Worm (Caenorhabditis elegans) whole organism, late embryonic: ENCODE data around the gene srab-20.
"Not testable (repeated sequence)": the region's sequence is repeated elsewhere in the genome, so short reads cannot be mapped to it uniquely, and the experiment has no call there.

Experiments
- C08G9.2 ChIP-seq: sonication (generic microtip); optimal IDR thresholded peaks from 2 replicates; lab custom pipeline; 2016; ENCODE audit warnings: mild to moderate bottlenecking, missing genetic modification characterization, moderate library complexity, missing compliant biosample characterization
- C38D4.7 ChIP-seq: fragments of 200-800 bp; sonication (Bioruptor generic); optimal IDR thresholded peaks from 2 replicates; lab custom pipeline; 2018; ENCODE audit warnings: mild to moderate bottlenecking, missing genetic modification characterization, moderate library complexity, missing compliant biosample characterization
- Y22D7AL.16 ChIP-seq: sonication (generic microtip); optimal IDR thresholded peaks from 2 replicates; lab custom pipeline; 2016; ENCODE audit warnings: missing genetic modification characterization, missing compliant biosample characterization
- ahr-1 ChIP-seq: sonication (generic microtip); optimal IDR thresholded peaks from 2 replicates; lab custom pipeline; 2016; ENCODE audit warnings: missing genetic modification characterization, missing compliant biosample characterization
- ama-1 ChIP-seq: fragments of 150-350 bp; optimal IDR thresholded peaks from 2 replicates; lab custom pipeline; 2014
- ceh-14 ChIP-seq: sonication (generic microtip); optimal IDR thresholded peaks from 2 replicates; lab custom pipeline; 2016; ENCODE audit warnings: missing genotype, missing genetic modification characterization, missing compliant biosample characterization
- ceh-19 ChIP-seq: fragments of 200-800 bp; sonication (Bioruptor generic); optimal IDR thresholded peaks from 2 replicates; lab custom pipeline; 2018; ENCODE audit warnings: mild to moderate bottlenecking, missing genetic modification characterization, missing compliant biosample characterization
- ceh-22 ChIP-seq: sonication (generic microtip); optimal IDR thresholded peaks from 2 replicates; lab custom pipeline; 2017; ENCODE audit warnings: missing biosample characterization, missing genetic modification characterization
- ceh-24 ChIP-seq: sonication (generic microtip); optimal IDR thresholded peaks from 2 replicates; lab custom pipeline; 2016; ENCODE audit warnings: mild to moderate bottlenecking, missing genetic modification characterization, missing compliant biosample characterization
- ceh-31 ChIP-seq: sonication (generic microtip); optimal IDR thresholded peaks from 2 replicates; lab custom pipeline; 2016; ENCODE audit warnings: missing genetic modification characterization, missing compliant biosample characterization
- ceh-34 ChIP-seq: sonication (generic microtip); optimal IDR thresholded peaks from 2 replicates; lab custom pipeline; 2016; ENCODE audit warnings: mild to moderate bottlenecking, missing genetic modification characterization, missing compliant biosample characterization
- ceh-45 ChIP-seq: fragments of 200-800 bp; sonication (Bioruptor generic); IDR thresholded peaks from 2 replicates; pipeline ENCODE4 v1.3.6; 2022; ENCODE audit warnings: missing genetic modification reagents, missing genetic modification characterization, missing compliant biosample characterization
- ceh-48 ChIP-seq: sonication (generic microtip); optimal IDR thresholded peaks from 2 replicates; lab custom pipeline; 2016; ENCODE audit warnings: missing genetic modification characterization, inconsistent platforms, missing compliant biosample characterization
- ceh-6 ChIP-seq: fragments of 200-800 bp; sonication (Bioruptor generic); optimal IDR thresholded peaks from 2 replicates; lab custom pipeline; 2018; ENCODE audit warnings: mild to moderate bottlenecking, missing genetic modification characterization, missing compliant biosample characterization
- ceh-9 ChIP-seq: sonication (generic microtip); optimal IDR thresholded peaks from 2 replicates; lab custom pipeline; 2016; ENCODE audit warnings: mild to moderate bottlenecking, missing genetic modification characterization, inconsistent platforms, missing compliant biosample characterization
- elt-4 ChIP-seq: sonication (generic microtip); optimal IDR thresholded peaks from 2 replicates; lab custom pipeline; 2016; ENCODE audit warnings: missing genetic modification characterization, missing compliant biosample characterization
- eyg-1 ChIP-seq: sonication (generic microtip); optimal IDR thresholded peaks from 2 replicates; lab custom pipeline; 2016; ENCODE audit warnings: missing genotype, missing genetic modification characterization, missing compliant biosample characterization
- fax-1 ChIP-seq: sonication (generic microtip); optimal IDR thresholded peaks from 2 replicates; lab custom pipeline; 2016; ENCODE audit warnings: missing genotype, missing genetic modification characterization, missing compliant biosample characterization
- fkh-10 ChIP-seq: fragments of 150-350 bp; optimal IDR thresholded peaks from 2 replicates; lab custom pipeline; 2014; ENCODE audit warnings: missing biosample characterization, missing genetic modification reagents, missing genetic modification characterization
- fkh-6 ChIP-seq: sonication (generic microtip); optimal IDR thresholded peaks from 2 replicates; lab custom pipeline; 2016; ENCODE audit warnings: missing genetic modification characterization, missing compliant biosample characterization
- gmeb-2 ChIP-seq: sonication (generic microtip); optimal IDR thresholded peaks from 2 replicates; lab custom pipeline; 2016; ENCODE audit warnings: missing genetic modification characterization, inconsistent platforms, missing compliant biosample characterization
- hlh-15 ChIP-seq: sonication (generic microtip); optimal IDR thresholded peaks from 2 replicates; lab custom pipeline; 2016; ENCODE audit warnings: missing genetic modification characterization, missing compliant biosample characterization
- hlh-6 ChIP-seq: sonication (generic microtip); optimal IDR thresholded peaks from 2 replicates; lab custom pipeline; 2016; ENCODE audit warnings: missing genotype, missing genetic modification characterization, missing compliant biosample characterization
- lin-11 ChIP-seq: fragments of 200-800 bp; sonication (Bioruptor generic); optimal IDR thresholded peaks from 2 replicates; lab custom pipeline; 2018; ENCODE audit warnings: mild to moderate bottlenecking, missing genetic modification characterization, missing compliant biosample characterization
- nfya-1 ChIP-seq: sonication (generic microtip); optimal IDR thresholded peaks from 2 replicates; lab custom pipeline; 2017; ENCODE audit warnings: missing genetic modification characterization, mild to moderate bottlenecking, missing compliant biosample characterization, antibody characterized with exemption, moderate library complexity
- nhr-11 ChIP-seq: fragments of 150-350 bp; optimal IDR thresholded peaks from 2 replicates; lab custom pipeline; 2014; ENCODE audit warnings: missing biosample characterization, missing genetic modification characterization
- nhr-232 ChIP-seq: sonication (generic microtip); optimal IDR thresholded peaks from 2 replicates; lab custom pipeline; 2016; ENCODE audit warnings: missing genetic modification characterization, missing compliant biosample characterization
- npax-4 ChIP-seq: sonication (generic microtip); optimal IDR thresholded peaks from 2 replicates; lab custom pipeline; 2016; ENCODE audit warnings: missing genetic modification characterization, missing compliant biosample characterization
- pag-3 ChIP-seq: sonication (generic microtip); optimal IDR thresholded peaks from 2 replicates; lab custom pipeline; 2016; ENCODE audit warnings: missing compliant biosample characterization, missing genetic modification characterization, borderline replicate concordance
- pax-1 ChIP-seq: fragments of 150-350 bp; optimal IDR thresholded peaks from 2 replicates; lab custom pipeline; 2014; ENCODE audit warnings: missing biosample characterization, missing genetic modification characterization
- pha-2 ChIP-seq: sonication (generic microtip); optimal IDR thresholded peaks from 2 replicates; lab custom pipeline; 2017; ENCODE audit warnings: mild to moderate bottlenecking, missing genetic modification characterization, missing compliant biosample characterization
- pros-1 ChIP-seq: fragments of 150-350 bp; optimal IDR thresholded peaks from 2 replicates; lab custom pipeline; 2014; ENCODE audit warnings: missing biosample characterization, missing genetic modification reagents, missing genetic modification characterization
- syd-9 ChIP-seq: sonication (generic microtip); optimal IDR thresholded peaks from 2 replicates; lab custom pipeline; 2016; ENCODE audit warnings: mild to moderate bottlenecking, missing genetic modification characterization, moderate library complexity, missing compliant biosample characterization
- unc-55 ChIP-seq: sonication (generic microtip); optimal IDR thresholded peaks from 2 replicates; lab custom pipeline; 2017; ENCODE audit warnings: missing biosample characterization, missing genetic modification reagents, missing genetic modification characterization
- unc-86 ChIP-seq: sonication (generic microtip); optimal IDR thresholded peaks from 2 replicates; lab custom pipeline; 2016; ENCODE audit warnings: missing genetic modification characterization, missing compliant biosample characterization
- zip-5 ChIP-seq: sonication (generic microtip); optimal IDR thresholded peaks from 2 replicates; lab custom pipeline; 2016; ENCODE audit warnings: missing genetic modification characterization, missing compliant biosample characterization
- ztf-16 ChIP-seq: sonication (generic microtip); optimal IDR thresholded peaks from 2 replicates; lab custom pipeline; 2017; ENCODE audit warnings: missing genetic modification characterization, missing compliant biosample characterization

Gene srab-20

ce11 chrV:3394694-3395240 lies 34.0 kb upstream of the srab-20 start, which contains the start of gene T20D4.15:
Gene T20D4.15 (minus strand): TSS chrV:3394744.
- TF ChIP-seq ceh-24 (tag; lab: Kevin White, UChicago) = no peak
- TF ChIP-seq ceh-9 (tag; lab: Kevin White, UChicago) = no peak
- TF ChIP-seq pag-3 = no peak
- TF ChIP-seq npax-4 (tag; lab: Kevin White, UChicago) = no peak
- TF ChIP-seq ztf-16 (tag; lab: Kevin White, UChicago) = no peak
- no peak for TF ChIP-seq ceh-45 (GFP tag; lab: Robert Waterston, UW)
- no peak for TF ChIP-seq ceh-19 (GFP tag; lab: Kevin White, UChicago)
- no peak for TF ChIP-seq fax-1
- no peak for TF ChIP-seq pha-2
- no peak for TF ChIP-seq hlh-15
- no peak for TF ChIP-seq pros-1 (tag; lab: Kevin White, UChicago)
- no peak for TF ChIP-seq unc-86 (tag; lab: Kevin White, UChicago)
- TF ChIP-seq fkh-6 (tag; lab: Kevin White, UChicago) = no peak
- no peak for TF ChIP-seq ceh-6
- no peak for TF ChIP-seq elt-4 (tag; lab: Kevin White, UChicago)
- TF ChIP-seq lin-11 (tag; lab: Kevin White, UChicago) = no peak

ce11 chrV:3396765-3397164 lies 32.0 kb upstream of the srab-20 start, which contains the start of gene T20D4.12:
Gene T20D4.12 (plus strand): TSS chrV:3397065.
- not testable (repeated sequence) for TF ChIP-seq ceh-34; ahr-1 (tag; lab: Kevin White, UChicago); pag-3
- TF ChIP-seq, all 69 proteins: peak for 0; not testable (repeated sequence) for 69

ce11 chrV:3398314-3398713 lies 30.5 kb upstream of the srab-20 start, which contains the start of gene T20D4.11:
Gene T20D4.11 (plus strand): TSS chrV:3398690.
- TF ChIP-seq pax-1 (tag; lab: Kevin White, UChicago) = no peak
- no peak for TF ChIP-seq zip-5 (tag; lab: Kevin White, UChicago)
- no peak for TF ChIP-seq ceh-48
- no peak for TF ChIP-seq eyg-1
- TF ChIP-seq ama-1 = no peak
- TF ChIP-seq Y22D7AL.16 (tag; lab: Kevin White, UChicago) = no peak
- TF ChIP-seq hlh-6 (tag; lab: Kevin White, UChicago) = no peak
- no peak for TF ChIP-seq nhr-232 (tag; lab: Kevin White, UChicago)
- TF ChIP-seq ceh-22 = no peak
- no peak for TF ChIP-seq gmeb-2 (tag; lab: Kevin White, UChicago)
- no peak for TF ChIP-seq unc-55 (GFP tag; lab: Kevin White, UChicago)
- no peak for TF ChIP-seq nfya-1 (tag; lab: Kevin White, UChicago)
- TF ChIP-seq syd-9 (tag; lab: Kevin White, UChicago) = no peak
- no peak for TF ChIP-seq fkh-10 (GFP tag; lab: Kevin White, UChicago)
- TF ChIP-seq ceh-34 = no peak
- TF ChIP-seq C08G9.2 = no peak
- no peak for TF ChIP-seq ceh-14 (tag; lab: Kevin White, UChicago)
- no peak for TF ChIP-seq fkh-6 (tag; lab: Kevin White, UChicago)

- not testable (repeated sequence) for TF ChIP-seq ama-1; ceh-31 (tag; lab: Kevin White, UChicago); nhr-11 (tag; lab: Kevin White, UChicago)
These were observed 28.8 kb upstream of the srab-20 start, which contains the start of gene T20D4.10 for ce11 chrV:3399952-3400351. Gene T20D4.10 (plus strand): TSS chrV:3400252.

ce11 chrV:3408602-3409001 lies 20.2 kb upstream of the srab-20 start, which contains the start of gene T20D4.7:
Gene T20D4.7 (plus strand): TSS chrV:3408902.
- no peak for TF ChIP-seq C38D4.7
